In genomic region chr3L:4286784-4287183, dm6 we compare ENCODE assay signal across 2 fruit fly cellular contexts.
TF ChIP-seq lines count a peak whose summit lies in the region.

TSS of gene TfIIEbeta (plus strand) at chr3L:4287038.

TF ChIP-seq in whole organism, embryonic, 481 proteins besides CTCF, POLR2A, EP300 and RAD21 (continued from another document and continues in another):
- TF ChIP-seq Meics (GFP tag; optimal IDR thresholded peaks at IDR 0.05; lab: Kevin White, UChicago) (peak; percentile 53), CG18476 (GFP tag; optimal IDR thresholded peaks at IDR 0.05; lab: Kevin White, UChicago) (peak; percentile 9), Hmx (GFP tag; optimal IDR thresholded peaks at IDR 0.05; lab: Kevin White, UChicago) (no peak), CoRest (tag; optimal IDR thresholded peaks at IDR 0.05; lab: Kevin White, UChicago) (peak; percentile 42), pros (GFP tag; optimal IDR thresholded peaks at IDR 0.05; lab: Kevin White, UChicago) (no peak), MBD-R2 (GFP tag; IDR thresholded peaks at IDR 0.05; lab: Robert Waterston, UW) (peak; percentile 92), Dfd (GFP tag; optimal IDR thresholded peaks at IDR 0.05; lab: Kevin White, UChicago) (no peak), CG6254 (GFP tag; optimal IDR thresholded peaks at IDR 0.05; lab: Kevin White, UChicago) (no peak), lbe (GFP tag; optimal IDR thresholded peaks at IDR 0.05; lab: Kevin White, UChicago) (peak; percentile 46), insv (GFP tag; optimal IDR thresholded peaks at IDR 0.05; lab: Kevin White, UChicago) (peak in 1 of 2 experiments; percentile 7), CG14050 (GFP tag; IDR thresholded peaks at IDR 0.05; lab: Robert Waterston, UW) (peak; percentile 24; the same call in 1 of the 3 replicates), stc (GFP tag; IDR thresholded peaks at IDR 0.05; lab: Robert Waterston, UW) (peak; percentile 7; the same call in 1 of the 2 replicates), trem (tag; optimal IDR thresholded peaks at IDR 0.05; lab: Kevin White, UChicago) (peak; percentile 33), CG17802 (tag; optimal IDR thresholded peaks at IDR 0.05; lab: Kevin White, UChicago) (no peak), emc (GFP tag; optimal IDR thresholded peaks at IDR 0.05; lab: Kevin White, UChicago) (no peak), ssp (GFP tag; IDR thresholded peaks at IDR 0.05; lab: Robert Waterston, UW) (no peak), CG1602 (GFP tag; optimal IDR thresholded peaks at IDR 0.05; lab: Kevin White, UChicago) (peak; percentile 9), CG16779 (GFP tag; IDR thresholded peaks at IDR 0.05; lab: Robert Waterston, UW) (no peak), mld (GFP tag; IDR thresholded peaks at IDR 0.05; lab: Robert Waterston, UW; ENCODE audit: partially characterized antibody) (no peak), CG15269 (tag; optimal IDR thresholded peaks at IDR 0.05; lab: Kevin White, UChicago) (peak; percentile 34), fd96Cb (tag; optimal IDR thresholded peaks at IDR 0.05; lab: Kevin White, UChicago) (peak; percentile 24), danr (GFP tag; IDR thresholded peaks at IDR 0.05; lab: Robert Waterston, UW) (no peak), pan (optimal IDR thresholded peaks at IDR 0.05; lab: Kevin White, UChicago) (no peak), pan (GFP tag; optimal IDR thresholded peaks at IDR 0.05 in 1 of 2, IDR thresholded peaks at IDR 0.05 in 1 of 2) (peak in 1 of 2 experiments; percentile 36), Ssrp (tag; optimal IDR thresholded peaks at IDR 0.05; lab: Kevin White, UChicago) (peak; percentile 27), NC2α (GFP tag; optimal IDR thresholded peaks at IDR 0.05; lab: Kevin White, UChicago) (no peak), PHDP (tag; optimal IDR thresholded peaks at IDR 0.05; lab: Kevin White, UChicago) (peak; percentile 36), sisA (GFP tag; IDR thresholded peaks at IDR 0.05; lab: Robert Waterston, UW) (peak; percentile 14; the same call in 1 of the 2 replicates), bsh (GFP tag; optimal IDR thresholded peaks at IDR 0.05; lab: Kevin White, UChicago) (peak in 1 of 2 experiments; percentile 55), ci (GFP tag; IDR thresholded peaks at IDR 0.05; lab: Robert Waterston, UW) (peak; percentile 44; the same call in 2 of the 3 replicates), CG10654 (GFP tag; optimal IDR thresholded peaks at IDR 0.05; lab: Kevin White, UChicago) (peak; percentile 5), CG15601 (tag; optimal IDR thresholded peaks at IDR 0.05; lab: Kevin White, UChicago) (peak; percentile 18), mam (GFP tag; optimal IDR thresholded peaks at IDR 0.05; lab: Kevin White, UChicago) (no peak), CG2116 (GFP tag; optimal IDR thresholded peaks at IDR 0.05; lab: Kevin White, UChicago) (peak; percentile 16), Atf-2 (GFP tag; optimal IDR thresholded peaks at IDR 0.05; lab: Kevin White, UChicago) (no peak), Nf-YC (tag; optimal IDR thresholded peaks at IDR 0.05; lab: Kevin White, UChicago) (peak; percentile 11), dpn (GFP tag; optimal IDR thresholded peaks at IDR 0.05; lab: Kevin White, UChicago) (peak; percentile 3 to 13), dysf (GFP tag; IDR thresholded peaks at IDR 0.05; lab: Robert Waterston, UW) (peak; percentile 36; the same call in 1 of the 3 replicates), CG32772 (GFP tag; IDR thresholded peaks at IDR 0.05; lab: Robert Waterston, UW) (peak; percentile 36; the same call in 1 of the 2 replicates), caup (GFP tag; optimal IDR thresholded peaks at IDR 0.05; lab: Kevin White, UChicago; ENCODE audit: severe bottlenecking) (peak; percentile 2), CG12659 (GFP tag; optimal IDR thresholded peaks at IDR 0.05; lab: Kevin White, UChicago) (peak; percentile 40), CG7556 (GFP tag; optimal IDR thresholded peaks at IDR 0.05; lab: Kevin White, UChicago) (no peak), CG4424 (GFP tag; optimal IDR thresholded peaks at IDR 0.05; lab: Kevin White, UChicago) (peak; percentile 50), CG30020 (tag; optimal IDR thresholded peaks at IDR 0.05; lab: Kevin White, UChicago) (peak; percentile 4), Ets65A (GFP tag; lab: Kevin White, UChicago) (no peak), CG8388 (GFP tag; optimal IDR thresholded peaks at IDR 0.05; lab: Kevin White, UChicago) (no peak), Fer1 (GFP tag; optimal IDR thresholded peaks at IDR 0.05; lab: Kevin White, UChicago) (peak; percentile 15), CG13424 (tag; optimal IDR thresholded peaks at IDR 0.05; lab: Kevin White, UChicago) (peak; percentile 15), disco-r (GFP tag; optimal IDR thresholded peaks at IDR 0.05; lab: Kevin White, UChicago) (no peak), HLH3B (GFP tag; IDR thresholded peaks at IDR 0.05; lab: Robert Waterston, UW) (0 out of 2 replicates have a peak, but pooled peaks have one; percentile 24), CG18262 (tag; optimal IDR thresholded peaks at IDR 0.05; lab: Kevin White, UChicago) (peak; percentile 31), CG17359 (tag; optimal IDR thresholded peaks at IDR 0.05; lab: Kevin White, UChicago) (peak; percentile 66), Rfx (GFP tag; IDR thresholded peaks at IDR 0.05; lab: Robert Waterston, UW) (0 out of 2 replicates have a peak, but pooled peaks have one; percentile 30), sna (GFP tag; IDR thresholded peaks at IDR 0.05; lab: Robert Waterston, UW; ENCODE audit: partially characterized antibody) (peak; percentile 45; the same call in 1 of the 2 replicates), CG2712 (tag; optimal IDR thresholded peaks at IDR 0.05; lab: Kevin White, UChicago) (peak; percentile 32), Dll (GFP tag; IDR thresholded peaks at IDR 0.05; lab: Robert Waterston, UW; ENCODE audit: partially characterized antibody) (0 out of 4 replicates have a peak, but pooled peaks have one; percentile 49), CG10147 (GFP tag; optimal IDR thresholded peaks at IDR 0.05; lab: Kevin White, UChicago) (no peak), al (GFP tag; IDR thresholded peaks at IDR 0.05; lab: Robert Waterston, UW) (no peak), Nf-YA (GFP tag; IDR thresholded peaks at IDR 0.05; lab: Robert Waterston, UW) (no peak), CG10431 (GFP tag; optimal IDR thresholded peaks at IDR 0.05; lab: Kevin White, UChicago) (peak; percentile 25), Abd-B (GFP tag; optimal IDR thresholded peaks at IDR 0.05; lab: Kevin White, UChicago) (peak; percentile 3), Dp (GFP tag; optimal IDR thresholded peaks at IDR 0.05; lab: Kevin White, UChicago) (peak; percentile 38), CG18619 (GFP tag; optimal IDR thresholded peaks at IDR 0.05; lab: Kevin White, UChicago) (no peak), CG9215 (GFP tag; IDR thresholded peaks at IDR 0.05; lab: Robert Waterston, UW) (no peak)

TF ChIP-seq in whole organism, prepupa, 60 proteins besides CTCF, POLR2A, EP300 and RAD21 (continued from another document):
- TF ChIP-seq Gug (GFP tag; IDR thresholded peaks at IDR 0.05; lab: Robert Waterston, UW), result no peak
- TF ChIP-seq CG3032 (tag; optimal IDR thresholded peaks at IDR 0.05; lab: Kevin White, UChicago), result peak; percentile 10
- no peak for TF ChIP-seq Met (GFP tag; optimal IDR thresholded peaks at IDR 0.05; lab: Kevin White, UChicago)
- TF ChIP-seq CG34406 (GFP tag; optimal IDR thresholded peaks at IDR 0.05; lab: Kevin White, UChicago), result no peak
- TF ChIP-seq svp (GFP tag; lab: Kevin White, UChicago), result peak; percentile 72
- TF ChIP-seq salr (GFP tag; optimal IDR thresholded peaks at IDR 0.05; lab: Kevin White, UChicago), result no peak
- no peak for TF ChIP-seq cyc (GFP tag; optimal IDR thresholded peaks at IDR 0.05; lab: Kevin White, UChicago)
- TF ChIP-seq Hr4 (GFP tag; optimal IDR thresholded peaks at IDR 0.05; lab: Kevin White, UChicago), result no peak
- TF ChIP-seq CG9139 (GFP tag; optimal IDR thresholded peaks at IDR 0.05; lab: Kevin White, UChicago), result no peak
- TF ChIP-seq Ets21C (GFP tag; optimal IDR thresholded peaks at IDR 0.05; lab: Kevin White, UChicago), result no peak
- TF ChIP-seq CG8119 (GFP tag; IDR thresholded peaks at IDR 0.05; lab: Robert Waterston, UW), result peak; percentile 46; the same call in 1 of the 3 replicates
- TF ChIP-seq Hr38 (GFP tag; optimal IDR thresholded peaks at IDR 0.05; lab: Kevin White, UChicago), result no peak
- no peak for TF ChIP-seq vri (GFP tag; optimal IDR thresholded peaks at IDR 0.05; lab: Kevin White, UChicago)
- TF ChIP-seq topi (GFP tag; optimal IDR thresholded peaks at IDR 0.05; lab: Kevin White, UChicago), result no peak
- no peak for TF ChIP-seq fd59A (GFP tag; optimal IDR thresholded peaks at IDR 0.05; lab: Kevin White, UChicago)
- TF ChIP-seq achi (GFP tag; optimal IDR thresholded peaks at IDR 0.05; lab: Kevin White, UChicago), result no peak
- TF ChIP-seq CG10631 (GFP tag; optimal IDR thresholded peaks at IDR 0.05; lab: Kevin White, UChicago), result no peak
- no peak for TF ChIP-seq Sox102F (GFP tag; optimal IDR thresholded peaks at IDR 0.05; lab: Kevin White, UChicago)
- TF ChIP-seq Eip78C (GFP tag; lab: Kevin White, UChicago), result peak; percentile 80
- no peak for TF ChIP-seq CG11294 (GFP tag; IDR thresholded peaks at IDR 0.05; lab: Robert Waterston, UW)
TF ChIP-seq in whole organism, prepupa: peak in this region for 13.
